Worm (Caenorhabditis elegans) whole organism, L4 larva: ENCODE results near the gene srp-6.

Source experiments
- R02D3.7 ChIP-seq: fragments of 150-350 bp; sonication (generic microtip); optimal IDR thresholded peaks from 3 replicates; lab custom pipeline; 2014; ENCODE audit warnings: missing biosample characterization, missing genetic modification characterization
- T26A8.4 ChIP-seq: fragments of 200-800 bp; sonication (Bioruptor generic); IDR thresholded peaks from 2 replicates; pipeline ENCODE4 v1.3.6; 2022; ENCODE audit warnings: missing genetic modification characterization, missing compliant biosample characterization
- Y105C5A.15 ChIP-seq: fragments of 200-800 bp; sonication (Bioruptor generic); IDR thresholded peaks from 2 replicates; pipeline ENCODE4 v1.3.6; 2022; ENCODE audit warnings: missing genetic modification characterization, missing compliant biosample characterization
- Y75B8A.6 ChIP-seq: fragments of 200-800 bp; sonication (Bioruptor generic); IDR thresholded peaks from 2 replicates; pipeline ENCODE4 v1.3.6; 2022; ENCODE audit warnings: missing genetic modification reagents, missing genetic modification characterization, missing compliant biosample characterization
- aha-1 ChIP-seq: fragments of 150-350 bp; peaks from one replicate; lab custom pipeline; 2014; ENCODE audit warnings: missing biosample characterization, missing genetic modification characterization
- ama-1 ChIP-seq: fragments of 150-350 bp; optimal IDR thresholded peaks from 2 replicates; lab custom pipeline; 2014; ENCODE audit warnings: inconsistent platforms, mixed read lengths
- attf-4 ChIP-seq: sonication (generic microtip); optimal IDR thresholded peaks from 3 replicates; lab custom pipeline; 2017; ENCODE audit warnings: missing biosample characterization, missing genetic modification characterization
- ceh-32 ChIP-seq: sonication (generic microtip); optimal IDR thresholded peaks from 2 replicates; lab custom pipeline; 2016; ENCODE audit warnings: mild to moderate bottlenecking, missing genetic modification characterization, missing compliant biosample characterization; ENCODE audit not compliant: poor library complexity
- cey-2 ChIP-seq: sonication (generic microtip); optimal IDR thresholded peaks from 3 replicates; lab custom pipeline; 2017; ENCODE audit warnings: missing genetic modification characterization, mild to moderate bottlenecking, missing compliant biosample characterization, antibody characterized with exemption, borderline replicate concordance; ENCODE audit not compliant: insufficient read depth
- daf-16 ChIP-seq, 3 experiments: sonication (generic microtip); optimal IDR thresholded peaks; 2 replicates each; lab custom pipeline; 2016 to 2017; ENCODE audit warnings: missing genetic modification characterization in 3 of 3, missing genetic modification reagents in 3 of 3, mild to moderate bottlenecking in 2 of 3, missing compliant biosample characterization in 2 of 3, missing biosample characterization in 1 of 3, moderate library complexity in 1 of 3
- daf-8 ChIP-seq: fragments of 200-800 bp; sonication (Bioruptor generic); IDR thresholded peaks from 2 replicates; pipeline ENCODE4 v1.3.6; 2022; ENCODE audit warnings: missing genetic modification characterization, missing compliant biosample characterization
- dmd-6 ChIP-seq: fragments of 200-800 bp; sonication (Bioruptor generic); IDR thresholded peaks from 2 replicates; pipeline ENCODE4 v1.3.6; 2022; ENCODE audit warnings: missing genetic modification reagents, missing genetic modification characterization, missing compliant biosample characterization
- dmd-9 ChIP-seq: fragments of 200-800 bp; sonication (Bioruptor generic); IDR thresholded peaks from 2 replicates; pipeline ENCODE4 v1.3.6; 2022; ENCODE audit warnings: missing genetic modification reagents, missing genetic modification characterization, missing compliant biosample characterization
- duxl-1 ChIP-seq: sonication (generic microtip); optimal IDR thresholded peaks from 2 replicates; lab custom pipeline; 2016; ENCODE audit warnings: mild to moderate bottlenecking, missing genetic modification characterization, moderate library complexity, missing compliant biosample characterization; ENCODE audit not compliant: poor library complexity
- hif-1 ChIP-seq, 2 experiments: sonication (generic microtip); optimal IDR thresholded peaks; 2 replicates each; lab custom pipeline; 2016 to 2017; ENCODE audit warnings: missing compliant biosample characterization in 2 of 2, missing genetic modification characterization in 2 of 2, missing genetic modification reagents in 2 of 2, missing genotype in 2 of 2, mild to moderate bottlenecking in 1 of 2
- hlh-11 ChIP-seq: fragments of 200-800 bp; sonication (Bioruptor generic); optimal IDR thresholded peaks from 2 replicates; lab custom pipeline; 2018; ENCODE audit warnings: mild to moderate bottlenecking, missing genetic modification characterization, missing compliant biosample characterization
- hlh-30 ChIP-seq: sonication (generic microtip); optimal IDR thresholded peaks from 2 replicates; lab custom pipeline; 2017; ENCODE audit warnings: antibody characterized with exemption, mild to moderate bottlenecking, missing genetic modification characterization, missing compliant biosample characterization; ENCODE audit not compliant: insufficient read depth
- lim-7 ChIP-seq: fragments of 200-800 bp; sonication (Bioruptor generic); IDR thresholded peaks from 2 replicates; pipeline ENCODE4 v1.3.6; 2022; ENCODE audit warnings: missing genetic modification characterization, missing compliant biosample characterization
- lin-1 ChIP-seq: fragments of 200-800 bp; sonication (Bioruptor generic); IDR thresholded peaks from 2 replicates; pipeline ENCODE4 v1.3.6; 2022; ENCODE audit warnings: missing genetic modification reagents, missing genetic modification characterization, missing compliant biosample characterization
- lin-38 ChIP-seq: fragments of 200-800 bp; sonication (Bioruptor generic); IDR thresholded peaks from 2 replicates; pipeline ENCODE4 v1.3.6; 2022; ENCODE audit warnings: missing genetic modification reagents, missing genetic modification characterization, missing compliant biosample characterization
- lsy-2 ChIP-seq, 2 experiments: fragments of 150-350 bp in 1 of 2; sonication (generic microtip) in 1 of 2; optimal IDR thresholded peaks; 2 replicates each; lab custom pipeline; 2014 to 2017; ENCODE audit warnings: missing biosample characterization in 2 of 2, missing genetic modification characterization in 2 of 2
- mdl-1 ChIP-seq, 2 experiments: fragments of 150-350 bp in 1 of 2; sonication (generic microtip) in 1 of 2; optimal IDR thresholded peaks; 2 replicates each; lab custom pipeline; 2014 to 2017; ENCODE audit warnings: missing biosample characterization in 2 of 2, missing genetic modification characterization in 2 of 2
- mdt-29 ChIP-seq: fragments of 200-800 bp; sonication (Bioruptor generic); IDR thresholded peaks from 2 replicates; pipeline ENCODE4 v1.3.6; 2022; ENCODE audit warnings: missing genetic modification reagents, missing genetic modification characterization, missing compliant biosample characterization
- mep-1 ChIP-seq: fragments of 150-350 bp; sonication (generic microtip); optimal IDR thresholded peaks from 3 replicates; lab custom pipeline; 2014; ENCODE audit warnings: missing biosample characterization, missing genetic modification characterization
- mes-2 ChIP-seq: sonication (generic microtip); optimal IDR thresholded peaks from 2 replicates; lab custom pipeline; 2016; ENCODE audit warnings: missing genotype, mild to moderate bottlenecking, missing genetic modification characterization, missing compliant biosample characterization; ENCODE audit not compliant: poor library complexity, severe bottlenecking
- mxl-2 ChIP-seq: fragments of 200-800 bp; sonication (Bioruptor generic); conservative IDR thresholded peaks from 2 replicates; pipeline ENCODE4 v1.3.6; 2022; ENCODE audit warnings: missing genetic modification reagents, missing genetic modification characterization, missing compliant biosample characterization
- mxl-3 ChIP-seq: fragments of 200-800 bp; sonication (Bioruptor generic); optimal IDR thresholded peaks from 2 replicates; lab custom pipeline; 2018; ENCODE audit warnings: mild to moderate bottlenecking, missing genetic modification characterization, missing compliant biosample characterization
- nhr-102 ChIP-seq: sonication (generic microtip); optimal IDR thresholded peaks from 2 replicates; lab custom pipeline; 2016; ENCODE audit warnings: mild to moderate bottlenecking, missing genetic modification characterization, moderate library complexity, missing compliant biosample characterization
- nhr-11 ChIP-seq: fragments of 150-350 bp; optimal IDR thresholded peaks from 2 replicates; lab custom pipeline; 2014; ENCODE audit warnings: missing biosample characterization, missing genetic modification characterization
- nhr-111 ChIP-seq: fragments of 200-800 bp; sonication (Bioruptor generic); optimal IDR thresholded peaks from 2 replicates; lab custom pipeline; 2018; ENCODE audit warnings: mild to moderate bottlenecking, missing genetic modification characterization, missing compliant biosample characterization
- nhr-25 ChIP-seq: sonication (generic microtip); optimal IDR thresholded peaks from 2 replicates; lab custom pipeline; 2017; ENCODE audit warnings: missing genetic modification characterization, mild to moderate bottlenecking, missing compliant biosample characterization, antibody characterized with exemption, moderate library complexity, borderline replicate concordance; ENCODE audit not compliant: insufficient read depth
- nhr-42 ChIP-seq: fragments of 200-800 bp; sonication (Bioruptor generic); IDR thresholded peaks from 2 replicates; pipeline ENCODE4 v1.3.6; 2022; ENCODE audit warnings: missing genetic modification characterization, missing compliant biosample characterization
- nhr-77 ChIP-seq: fragments of 150-350 bp; optimal IDR thresholded peaks from 2 replicates; lab custom pipeline; 2014; ENCODE audit warnings: missing biosample characterization, missing genetic modification characterization
- sdz-12 ChIP-seq: fragments of 200-800 bp; sonication (Bioruptor generic); optimal IDR thresholded peaks from 2 replicates; lab custom pipeline; 2018; ENCODE audit warnings: mild to moderate bottlenecking, missing genetic modification characterization, missing compliant biosample characterization
- set-16 ChIP-seq: fragments of 200-800 bp; sonication (Bioruptor generic); IDR thresholded peaks from 2 replicates; pipeline ENCODE4 v1.3.6; 2022; ENCODE audit warnings: missing genetic modification reagents, missing genetic modification characterization, missing compliant biosample characterization
- skn-1 ChIP-seq: fragments of 150-350 bp; optimal IDR thresholded peaks from 2 replicates; lab custom pipeline; 2014; ENCODE audit warnings: missing biosample characterization, missing genetic modification characterization
- snpc-1.2 ChIP-seq: fragments of 200-800 bp; sonication (Bioruptor generic); IDR thresholded peaks from 2 replicates; pipeline ENCODE4 v1.3.6; 2022; ENCODE audit warnings: missing genetic modification reagents, missing genetic modification characterization, missing compliant biosample characterization
- spr-1 ChIP-seq: sonication (generic microtip); optimal IDR thresholded peaks from 2 replicates; lab custom pipeline; 2016; ENCODE audit warnings: mild to moderate bottlenecking, missing genetic modification characterization, missing compliant biosample characterization
- spr-3 ChIP-seq: fragments of 200-800 bp; sonication (Bioruptor generic); optimal IDR thresholded peaks from 2 replicates; lab custom pipeline; 2018; ENCODE audit warnings: mild to moderate bottlenecking, missing genetic modification characterization, missing compliant biosample characterization
- tra-1 ChIP-seq: fragments of 200-800 bp; sonication (Bioruptor generic); IDR thresholded peaks from 2 replicates; pipeline ENCODE4 v1.3.6; 2022; ENCODE audit warnings: missing genetic modification reagents, missing genetic modification characterization, missing compliant biosample characterization
- unc-130 ChIP-seq: sonication (generic microtip); optimal IDR thresholded peaks from 2 replicates; lab custom pipeline; 2016; ENCODE audit warnings: missing genetic modification reagents, missing genetic modification characterization, missing compliant biosample characterization
- zfp-2 ChIP-seq: sonication (generic microtip); optimal IDR thresholded peaks from 2 replicates; lab custom pipeline; 2016; ENCODE audit warnings: mild to moderate bottlenecking, missing genetic modification characterization, missing compliant biosample characterization
- zfp-3 ChIP-seq: fragments of 200-800 bp; sonication (Bioruptor generic); conservative IDR thresholded peaks from 2 replicates; pipeline ENCODE4 v1.3.6; 2022; ENCODE audit warnings: missing genetic modification reagents, missing genetic modification characterization, missing compliant biosample characterization
- ztf-11 ChIP-seq: fragments of 150-350 bp; optimal IDR thresholded peaks from 2 replicates; lab custom pipeline; 2014; ENCODE audit warnings: missing biosample characterization, missing genetic modification characterization
- ztf-7 ChIP-seq: fragments of 150-350 bp; optimal IDR thresholded peaks from 2 replicates; lab custom pipeline; 2014; ENCODE audit warnings: missing biosample characterization, missing genetic modification characterization

The srp-6 gene

ce11 chrV:7434805-7435363, 49.0 kb upstream of the srp-6 start (continued):
- peak in 1 of 2 experiments; percentile 10 for TF ChIP-seq hif-1 (tag; optimal IDR thresholded peaks at IDR 0.05; lab: Kevin White, UChicago)
- TF ChIP-seq cey-2 (tag; lab: Kevin White, UChicago), result no peak
- TF ChIP-seq dmd-9 (GFP tag; lab: Robert Waterston, UW), result no peak
- TF ChIP-seq nhr-11, result peak; percentile 32
- no peak for TF ChIP-seq set-16
- no peak for TF ChIP-seq ceh-32 (tag; lab: Kevin White, UChicago)
- TF ChIP-seq attf-4 (tag; lab: Kevin White, UChicago), result no peak
- TF ChIP-seq mdt-29 (GFP tag; lab: Robert Waterston, UW), result no peak
- 0 out of 2 replicates have a peak, but pooled peaks have one; percentile 28 for TF ChIP-seq zfp-3 (GFP tag; lab: Robert Waterston, UW)
- no peak for TF ChIP-seq unc-130
- no peak for TF ChIP-seq skn-1 (tag; lab: Kevin White, UChicago)
- TF ChIP-seq spr-1 (tag; lab: Kevin White, UChicago), result no peak
- no peak for TF ChIP-seq Y105C5A.15
- no peak for TF ChIP-seq lin-1 (GFP tag; lab: Robert Waterston, UW)
- TF ChIP-seq mxl-3 (GFP tag; lab: Kevin White, UChicago), result peak; percentile 63
- peak; percentile 87 for TF ChIP-seq hlh-30
- peak; percentile 35 for TF ChIP-seq mep-1 (tag; lab: Kevin White, UChicago)
- TF ChIP-seq dmd-6, result peak; percentile 78
- no peak for TF ChIP-seq zfp-2 (tag; lab: Kevin White, UChicago)
- no peak for TF ChIP-seq snpc-1.2 (GFP tag; lab: Robert Waterston, UW)
- no peak for TF ChIP-seq R02D3.7
- TF ChIP-seq nhr-111 (GFP tag; lab: Kevin White, UChicago), result no peak
- peak; percentile 39; the same call in 1 of the 2 replicates for TF ChIP-seq mxl-2 (GFP tag; lab: Robert Waterston, UW)
- peak in 1 of 2 experiments; percentile 89 for TF ChIP-seq mdl-1 (tag; optimal IDR thresholded peaks at IDR 0.05; lab: Kevin White, UChicago)
- TF ChIP-seq lsy-2 (tag; optimal IDR thresholded peaks at IDR 0.05; lab: Kevin White, UChicago), result peak in 1 of 2 experiments; percentile 68
- TF ChIP-seq daf-16 (GFP tag; optimal IDR thresholded peaks at IDR 0.05; lab: Kevin White, UChicago), result no peak
- TF ChIP-seq daf-16 (tag; optimal IDR thresholded peaks at IDR 0.05; lab: Kevin White, UChicago), result peak; percentile 62
- TF ChIP-seq sdz-12 (GFP tag; lab: Kevin White, UChicago), result no peak
- TF ChIP-seq ztf-7 (tag; lab: Kevin White, UChicago), result no peak
- peak; percentile 38 for TF ChIP-seq mes-2 (tag; lab: Kevin White, UChicago)
- TF ChIP-seq ztf-11 (tag; lab: Kevin White, UChicago), result no peak
- TF ChIP-seq nhr-25, result no peak
- TF ChIP-seq nhr-77 (tag; lab: Kevin White, UChicago), result peak; percentile 52

- TF ChIP-seq spr-3 (GFP tag; lab: Kevin White, UChicago) (peak; percentile 39), Y105C5A.15 (0 out of 2 replicates have a peak, but pooled peaks have one; percentile 2), spr-1 (tag; lab: Kevin White, UChicago) (peak; percentile 40), lim-7 (GFP tag; lab: Robert Waterston, UW) (0 out of 2 replicates have a peak, but pooled peaks have one; percentile 42), snpc-1.2 (GFP tag; lab: Robert Waterston, UW) (no peak; the same call in 1 of the 2 replicates), nhr-77 (tag; lab: Kevin White, UChicago) (no peak), duxl-1 (tag; lab: Kevin White, UChicago) (peak; percentile 35), aha-1 (tag; lab: Kevin White, UChicago) (peak; percentile 90), tra-1 (GFP tag; lab: Robert Waterston, UW) (peak; percentile 62), sdz-12 (GFP tag; lab: Kevin White, UChicago) (peak; percentile 87), daf-8 (GFP tag; lab: Robert Waterston, UW) (0 out of 2 replicates have a peak, but pooled peaks have one; percentile 50), ama-1 (lab: Kevin White, UChicago) (peak; percentile 73), lin-38 (GFP tag; lab: Robert Waterston, UW) (peak; percentile 47), nhr-102 (peak; percentile 68), nhr-42 (GFP tag; lab: Robert Waterston, UW) (no peak), Y75B8A.6 (GFP tag; lab: Robert Waterston, UW) (0 out of 2 replicates have a peak, but pooled peaks have one; percentile 27), hlh-11 (tag; lab: Kevin White, UChicago) (peak; percentile 63), T26A8.4 (peak; percentile 61; the same call in 1 of the 2 replicates), lsy-2 (tag; optimal IDR thresholded peaks at IDR 0.05; lab: Kevin White, UChicago) (peak in 1 of 2 experiments; percentile 7)
These were observed 46.7 kb upstream of the srp-6 start for ce11 chrV:7432441-7433146.
